Worm (Caenorhabditis elegans) whole organism, young adult: ENCODE data around the gene oac-20.

ENCODE experiments used
- C06A6.2 ChIP-seq: fragments of 200-800 bp; sonication (Bioruptor generic); conservative IDR thresholded peaks from 2 replicates; pipeline ENCODE4 v1.3.6; 2022; ENCODE audit warnings: missing genetic modification characterization, missing compliant biosample characterization
- F23B12.7 ChIP-seq: sonication (generic microtip); optimal IDR thresholded peaks from 2 replicates; lab custom pipeline; 2017; ENCODE audit warnings: missing genetic modification characterization, mild to moderate bottlenecking, missing compliant biosample characterization, antibody characterized with exemption, moderate library complexity; ENCODE audit not compliant: insufficient read depth
- F37B4.10 ChIP-seq: fragments of 200-800 bp; sonication (Bioruptor generic); IDR thresholded peaks from 2 replicates; pipeline ENCODE4 v1.3.6; 2022; ENCODE audit warnings: missing genetic modification characterization, missing compliant biosample characterization
- F52B5.7 ChIP-seq: sonication (generic microtip); optimal IDR thresholded peaks from 2 replicates; lab custom pipeline; 2016; ENCODE audit warnings: mild to moderate bottlenecking, missing genetic modification characterization, missing compliant biosample characterization
- F55B11.4 ChIP-seq: sonication (generic microtip); optimal IDR thresholded peaks from 2 replicates; lab custom pipeline; 2016; ENCODE audit warnings: missing compliant biosample characterization, missing genetic modification characterization, borderline replicate concordance; ENCODE audit not compliant: insufficient read depth
- F57C9.4 ChIP-seq: sonication (generic microtip); optimal IDR thresholded peaks from 2 replicates; lab custom pipeline; 2017; ENCODE audit warnings: mild to moderate bottlenecking, missing genetic modification characterization, missing compliant biosample characterization
- K12H6.12 ChIP-seq: fragments of 200-800 bp; sonication (Bioruptor generic); optimal IDR thresholded peaks from 2 replicates; lab custom pipeline; 2018; ENCODE audit warnings: mild to moderate bottlenecking, missing genetic modification characterization, missing compliant biosample characterization
- T07F8.4 ChIP-seq: sonication (generic microtip); optimal IDR thresholded peaks from 2 replicates; lab custom pipeline; 2016; ENCODE audit warnings: mild to moderate bottlenecking, missing genetic modification characterization, moderate library complexity, missing compliant biosample characterization
- T26A5.8 ChIP-seq: sonication (generic microtip); optimal IDR thresholded peaks from 2 replicates; lab custom pipeline; 2016; ENCODE audit warnings: missing genetic modification characterization, missing compliant biosample characterization
- ZK185.1 ChIP-seq: sonication (generic microtip); optimal IDR thresholded peaks from 2 replicates; lab custom pipeline; 2016; ENCODE audit warnings: mild to moderate bottlenecking, missing genetic modification characterization, missing compliant biosample characterization; ENCODE audit not compliant: poor library complexity, severe bottlenecking
- akir-1 ChIP-seq: fragments of 200-800 bp; sonication (Bioruptor generic); optimal IDR thresholded peaks from 2 replicates; lab custom pipeline; 2018; ENCODE audit warnings: mild to moderate bottlenecking, missing genetic modification characterization, moderate library complexity, missing compliant biosample characterization
- aptf-2 ChIP-seq: fragments of 200-800 bp; sonication (Bioruptor generic); conservative IDR thresholded peaks from 2 replicates; pipeline ENCODE4 v1.3.6; 2022; ENCODE audit warnings: missing genetic modification reagents, missing genetic modification characterization, missing compliant biosample characterization
- ceh-27 ChIP-seq: fragments of 200-800 bp; sonication (Bioruptor generic); optimal IDR thresholded peaks from 2 replicates; lab custom pipeline; 2018; ENCODE audit warnings: mild to moderate bottlenecking, missing genetic modification characterization, moderate library complexity, missing compliant biosample characterization
- ceh-58 ChIP-seq: fragments of 200-800 bp; sonication (Bioruptor generic); IDR thresholded peaks from 2 replicates; pipeline ENCODE4 v1.3.6; 2022; ENCODE audit warnings: missing genetic modification characterization, missing compliant biosample characterization
- ceh-79 ChIP-seq: sonication (generic microtip); optimal IDR thresholded peaks from 2 replicates; lab custom pipeline; 2017; ENCODE audit warnings: mild to moderate bottlenecking, missing genetic modification characterization, missing compliant biosample characterization
- dox-1 ChIP-seq: fragments of 200-800 bp; sonication (Bioruptor generic); IDR thresholded peaks from 2 replicates; pipeline ENCODE4 v1.3.6; 2022; ENCODE audit warnings: missing genetic modification reagents, missing genetic modification characterization, missing compliant biosample characterization
- egl-18 ChIP-seq: fragments of 200-800 bp; sonication (Bioruptor generic); IDR thresholded peaks from 2 replicates; pipeline ENCODE4 v1.3.6; 2022; ENCODE audit warnings: missing genetic modification reagents, missing genetic modification characterization, missing compliant biosample characterization
- fkh-3 ChIP-seq: sonication (generic microtip); optimal IDR thresholded peaks from 2 replicates; lab custom pipeline; 2016; ENCODE audit warnings: mild to moderate bottlenecking, missing genetic modification characterization, missing compliant biosample characterization
- hlh-12 ChIP-seq: sonication (generic microtip); optimal IDR thresholded peaks from 2 replicates; lab custom pipeline; 2016; ENCODE audit warnings: missing genetic modification characterization, missing compliant biosample characterization
- hrde-1 ChIP-seq: sonication (generic microtip); optimal IDR thresholded peaks from 2 replicates; lab custom pipeline; 2016; ENCODE audit warnings: missing genetic modification characterization, mild to moderate bottlenecking, missing compliant biosample characterization, moderate library complexity, missing genotype, missing genetic modification reagents, borderline replicate concordance
- let-526 ChIP-seq: fragments of 200-800 bp; sonication (Bioruptor generic); IDR thresholded peaks from 2 replicates; pipeline ENCODE4 v1.3.6; 2022; ENCODE audit warnings: missing genetic modification reagents, missing genetic modification characterization, missing compliant biosample characterization
- lin-40 ChIP-seq: sonication (generic microtip); optimal IDR thresholded peaks from 2 replicates; lab custom pipeline; 2016; ENCODE audit warnings: missing genetic modification characterization, mild to moderate bottlenecking, missing compliant biosample characterization, missing genotype, missing genetic modification reagents
- lin-54 ChIP-seq: fragments of 200-800 bp; sonication (Bioruptor generic); optimal IDR thresholded peaks from 2 replicates; lab custom pipeline; 2018; ENCODE audit warnings: mild to moderate bottlenecking, missing genetic modification characterization, missing compliant biosample characterization
- lir-1 ChIP-seq: fragments of 200-800 bp; sonication (Bioruptor generic); conservative IDR thresholded peaks from 2 replicates; pipeline ENCODE4 v1.3.6; 2022; ENCODE audit warnings: missing genetic modification reagents, missing genetic modification characterization, missing compliant biosample characterization
- madf-6 ChIP-seq: fragments of 200-800 bp; sonication (Bioruptor generic); IDR thresholded peaks from 2 replicates; pipeline ENCODE4 v1.3.6; 2022; ENCODE audit warnings: missing genetic modification reagents, missing genetic modification characterization, missing compliant biosample characterization
- mel-28 ChIP-seq: sonication (generic microtip); optimal IDR thresholded peaks from 2 replicates; lab custom pipeline; 2016; ENCODE audit warnings: borderline replicate concordance, mild to moderate bottlenecking, missing genetic modification characterization, missing compliant biosample characterization
- mes-4 ChIP-seq: sonication (generic microtip); optimal IDR thresholded peaks from 2 replicates; lab custom pipeline; 2016; ENCODE audit warnings: missing genotype, missing genetic modification characterization, missing compliant biosample characterization
- nhr-80 ChIP-seq: sonication (generic microtip); optimal IDR thresholded peaks from 2 replicates; lab custom pipeline; 2016; ENCODE audit warnings: missing genetic modification characterization, missing compliant biosample characterization
- pha-4 ChIP-seq: fragments of 150-350 bp; sonication (generic microtip); optimal IDR thresholded peaks from 2 replicates; lab custom pipeline; 2014; ENCODE audit warnings: missing biosample characterization, missing genetic modification reagents, missing genetic modification characterization
- rec-8 ChIP-seq, 2 experiments: sonication (generic microtip); optimal IDR thresholded peaks; 2 replicates each; lab custom pipeline; 2016; ENCODE audit warnings: mild to moderate bottlenecking in 2 of 2, missing genetic modification characterization in 2 of 2, missing genetic modification reagents in 2 of 2, missing genotype in 2 of 2, missing biosample characterization in 1 of 2, missing compliant biosample characterization in 1 of 2, moderate library complexity in 1 of 2
- rpc-1 ChIP-seq, 2 experiments: fragments of 150-350 bp in 1 of 2; sonication (generic microtip) in 1 of 2; optimal IDR thresholded peaks; 2 replicates each; lab custom pipeline; 2014 to 2018; ENCODE audit warnings: missing biosample characterization in 1 of 2, missing genetic modification characterization in 1 of 2, missing genetic modification reagents in 1 of 2, missing genotype in 1 of 2
- sdz-38 ChIP-seq: sonication (generic microtip); optimal IDR thresholded peaks from 2 replicates; lab custom pipeline; 2016; ENCODE audit warnings: missing genotype, missing genetic modification characterization, missing compliant biosample characterization
- snpc-1.3 ChIP-seq: sonication (generic microtip); optimal IDR thresholded peaks from 2 replicates; lab custom pipeline; 2017; ENCODE audit warnings: missing genetic modification characterization, mild to moderate bottlenecking, missing compliant biosample characterization, antibody characterized with exemption, moderate library complexity, missing genotype, missing genetic modification reagents; ENCODE audit not compliant: insufficient read depth
- snpc-4 ChIP-seq, 5 experiments: fragments of 150-350 bp in 1 of 5; sonication (generic microtip) in 4 of 5; optimal IDR thresholded peaks; 2 replicates each; lab custom pipeline; 2014 to 2018; ENCODE audit warnings: missing genetic modification characterization in 5 of 5, missing biosample characterization in 3 of 5, antibody characterized with exemption in 2 of 5, mild to moderate bottlenecking in 2 of 5, missing compliant biosample characterization in 2 of 5, missing genotype in 2 of 5, moderate library complexity in 2 of 5, missing genetic modification reagents in 1 of 5
- unc-62 ChIP-seq: fragments of 150-350 bp; optimal IDR thresholded peaks from 2 replicates; lab custom pipeline; 2014; ENCODE audit warnings: missing biosample characterization, missing genetic modification reagents, missing genetic modification characterization
- zim-3 ChIP-seq: sonication (generic microtip); optimal IDR thresholded peaks from 2 replicates; lab custom pipeline; 2017; ENCODE audit warnings: mild to moderate bottlenecking, missing genetic modification characterization, moderate library complexity, missing compliant biosample characterization
- ztf-22 ChIP-seq: fragments of 200-800 bp; sonication (Bioruptor generic); optimal IDR thresholded peaks from 2 replicates; lab custom pipeline; 2018; ENCODE audit warnings: mild to moderate bottlenecking, missing genetic modification characterization, moderate library complexity, missing compliant biosample characterization
- ztf-28 ChIP-seq: fragments of 200-800 bp; sonication (Bioruptor generic); IDR thresholded peaks from 2 replicates; pipeline ENCODE4 v1.3.6; 2022; ENCODE audit warnings: missing genetic modification reagents, missing genetic modification characterization, missing compliant biosample characterization
- ztf-6 ChIP-seq: fragments of 200-800 bp; sonication (Bioruptor generic); IDR thresholded peaks from 2 replicates; pipeline ENCODE4 v1.3.6; 2022; ENCODE audit warnings: missing genetic modification reagents, missing genetic modification characterization, missing compliant biosample characterization

Gene oac-20

DNA sequence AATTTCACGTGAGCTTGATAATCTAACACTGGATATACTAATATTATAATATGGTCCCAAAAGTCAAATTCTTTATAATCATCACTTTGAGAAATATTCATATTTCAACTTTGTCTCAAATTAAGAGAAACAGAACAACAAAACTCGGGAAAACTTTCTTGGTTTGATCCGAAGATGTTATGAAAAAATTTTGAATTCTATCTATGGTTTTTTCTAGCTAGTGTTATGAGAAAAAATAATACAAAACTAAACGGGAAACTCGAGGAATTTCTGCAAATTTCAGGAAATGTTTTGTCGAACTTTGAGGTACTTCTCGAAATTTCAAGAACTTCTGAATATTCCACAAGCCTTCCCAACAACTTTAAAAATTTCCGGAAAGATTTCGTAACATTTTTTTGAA is 27.6 kb upstream of the oac-20 start, which contains the start of gene srw-59 (continued):
- TF ChIP-seq zim-3 (tag; lab: Kevin White, UChicago) (no peak), K12H6.12 (tag; lab: Kevin White, UChicago) (no peak)

DNA sequence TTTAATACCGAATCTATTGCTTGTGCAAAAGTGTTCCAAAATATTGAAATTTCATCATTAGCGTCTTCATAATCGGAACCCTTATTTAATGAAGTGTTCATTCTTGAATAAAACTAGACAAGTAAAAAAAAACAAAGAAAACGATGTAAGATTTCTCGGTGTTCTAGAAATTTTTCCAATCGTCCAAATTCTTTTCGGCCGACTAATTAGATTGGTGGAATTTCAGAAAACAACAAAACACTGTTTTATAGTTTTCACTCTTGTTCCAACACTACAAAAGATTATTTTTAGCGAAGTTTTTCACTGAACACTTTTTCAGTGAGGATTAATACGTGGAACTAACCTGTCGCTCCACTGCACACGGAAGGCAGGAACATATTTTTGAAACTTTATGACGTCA is 25.8 kb upstream of the oac-20 start, which contains the start of gene srw-56:
Gene srw-56 (minus strand): TSS at position 101 of the 400 bp plus-strand sequence.
- TF ChIP-seq snpc-4 (GFP tag; optimal IDR thresholded peaks at IDR 0.05; lab: Kevin White, UChicago) (no peak), snpc-4 (tag; optimal IDR thresholded peaks at IDR 0.05; lab: Kevin White, UChicago) (no peak), F52B5.7 (no peak), rec-8 (tag; optimal IDR thresholded peaks at IDR 0.05; lab: Kevin White, UChicago) (no peak), pha-4 (tag; lab: Kevin White, UChicago) (no peak), ceh-27 (GFP tag; lab: Kevin White, UChicago) (no peak), let-526 (GFP tag; lab: Robert Waterston, UW) (no peak), ztf-22 (GFP tag; lab: Kevin White, UChicago) (no peak), ceh-58 (GFP tag; lab: Robert Waterston, UW) (no peak), unc-62 (GFP tag; lab: Kevin White, UChicago) (no peak), hlh-12 (tag; lab: Kevin White, UChicago) (no peak), sdz-38 (tag; lab: Kevin White, UChicago) (no peak), mes-4 (tag; lab: Kevin White, UChicago) (no peak), C06A6.2 (GFP tag; lab: Robert Waterston, UW) (no peak), F23B12.7 (tag; lab: Kevin White, UChicago) (no peak), ztf-6 (GFP tag; lab: Robert Waterston, UW) (no peak), aptf-2 (no peak), mel-28 (tag; lab: Kevin White, UChicago) (no peak), ZK185.1 (no peak), ceh-79 (tag; lab: Kevin White, UChicago) (no peak), hrde-1 (tag; lab: Kevin White, UChicago) (no peak)
- TF ChIP-seq, all 124 proteins: peak for 0

ce11 chrV:15954932-15955331 is 23.6 kb upstream of the oac-20 start, which contains the start of gene srw-57:
Gene srw-57 (minus strand): TSS chrV:15955032.
- TF ChIP-seq lin-54 (GFP tag; lab: Kevin White, UChicago): no peak
- TF ChIP-seq lin-40: no peak
- TF ChIP-seq T07F8.4 (tag; lab: Kevin White, UChicago): no peak
- TF ChIP-seq unc-62 (GFP tag; lab: Kevin White, UChicago): no peak
- no peak for TF ChIP-seq lir-1
- no peak for TF ChIP-seq dox-1 (GFP tag; lab: Robert Waterston, UW)
- no peak for TF ChIP-seq ceh-58 (GFP tag; lab: Robert Waterston, UW)
- TF ChIP-seq F37B4.10 (GFP tag; lab: Robert Waterston, UW): no peak
- TF ChIP-seq rpc-1 (optimal IDR thresholded peaks at IDR 0.05; lab: Kevin White, UChicago): no peak
- TF ChIP-seq rpc-1 (tag; optimal IDR thresholded peaks at IDR 0.05; lab: Kevin White, UChicago): no peak
- TF ChIP-seq nhr-80: no peak
- no peak for TF ChIP-seq egl-18
- TF ChIP-seq T26A5.8 (tag; lab: Kevin White, UChicago): no peak
- no peak for TF ChIP-seq F55B11.4 (tag; lab: Kevin White, UChicago)
- TF ChIP-seq snpc-1.3 (tag; lab: Kevin White, UChicago): no peak
- TF ChIP-seq madf-6 (GFP tag; lab: Robert Waterston, UW): no peak
- no peak for TF ChIP-seq ztf-28 (GFP tag; lab: Robert Waterston, UW)
- TF ChIP-seq akir-1: no peak
- no peak for TF ChIP-seq F57C9.4
- no peak for TF ChIP-seq fkh-3
- TF ChIP-seq pha-4 (tag; lab: Kevin White, UChicago): no peak
